Fruit fly (Drosophila melanogaster): ENCODE data around the gene CG9577.
"Not testable (repeated sequence)": the region's sequence is repeated elsewhere in the genome, so short reads cannot be mapped to it uniquely, and the experiment has no call there.

Gene CG9577

dm6 chrX:20194127-20194526 lies 27.7 kb downstream of the CG9577 start, which contains the start of gene Sdic3:
Gene Sdic3, minus strand, starts transcription at chrX:20194227.
- not testable (repeated sequence) for TF ChIP-seq Pif1A (GFP tag; optimal IDR thresholded peaks at IDR 0.05); CG8159 (tag; optimal IDR thresholded peaks at IDR 0.05); CG9948 (tag; optimal IDR thresholded peaks at IDR 0.05)

dm6 chrX:20201833-20202232 lies 35.4 kb downstream of the CG9577 start, which contains the start of gene SdicA:
Gene SdicA, minus strand, starts transcription at chrX:20201933.
- TF ChIP-seq CG17806 (tag; optimal IDR thresholded peaks at IDR 0.05); fd96Ca (GFP tag; IDR thresholded peaks at IDR 0.05); CG32121 (GFP tag; IDR thresholded peaks at IDR 0.05): not testable (repeated sequence)

- TF ChIP-seq D1 (tag; optimal IDR thresholded peaks at IDR 0.05); CG17806 (tag; optimal IDR thresholded peaks at IDR 0.05); EcR (GFP tag; optimal IDR thresholded peaks at IDR 0.05): not testable (repeated sequence)
Measured at dm6 chrX:20209503-20209902, 43.0 kb downstream of the CG9577 start, which contains the start of gene SdicB. Gene SdicB, minus strand, starts transcription at chrX:20209603.

DNA sequence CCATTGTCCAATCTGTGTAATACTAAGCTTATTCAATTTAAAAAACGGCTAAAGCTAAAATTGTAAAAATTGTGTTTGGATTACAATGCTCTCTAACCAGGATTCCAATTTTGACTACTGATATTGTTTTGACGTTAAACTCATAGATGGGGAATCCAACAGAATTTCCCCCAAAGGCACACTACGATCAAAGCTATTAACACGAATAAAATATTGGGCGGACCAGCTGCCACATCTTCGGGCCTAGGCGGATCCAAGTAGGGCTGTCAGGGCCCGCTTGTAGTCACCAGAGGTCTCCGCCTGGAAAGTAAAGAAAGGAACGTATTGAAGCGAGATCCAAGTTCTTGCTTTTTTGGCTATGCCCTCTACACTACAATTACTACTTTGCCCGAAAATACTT lies 50.7 kb downstream of the CG9577 start, which contains the start of gene SdicC:
SdicC (minus strand) TSS at position 101 of the 400 bp plus-strand sequence.
- TF ChIP-seq CG14655 (GFP tag; optimal IDR thresholded peaks at IDR 0.05); Pif1B (GFP tag; optimal IDR thresholded peaks at IDR 0.05); CG9948 (tag; optimal IDR thresholded peaks at IDR 0.05): not testable (repeated sequence)

Data from whole organism, pupa.